2 fruit fly cellular contexts compared by ENCODE assay signal in genomic region chr2L:20940738-20941137, dm6.
TF ChIP-seq lines count a peak whose summit lies in the region.

No protein-coding gene starts in this region.

TF ChIP-seq in whole organism, prepupa, 60 proteins besides CTCF, POLR2A, EP300 and RAD21 (continues in another document):
- TF ChIP-seq achi (GFP tag; optimal IDR thresholded peaks at IDR 0.05; lab: Kevin White, UChicago) (peak; percentile 21), CG11762 (GFP tag; optimal IDR thresholded peaks at IDR 0.05; lab: Kevin White, UChicago; ENCODE audit: insufficient read depth) (no peak), CG4318 (GFP tag; optimal IDR thresholded peaks at IDR 0.05; lab: Kevin White, UChicago) (peak; percentile 43), Ets21C (GFP tag; optimal IDR thresholded peaks at IDR 0.05; lab: Kevin White, UChicago) (peak; percentile 18), fd85E (GFP tag; optimal IDR thresholded peaks at IDR 0.05; lab: Kevin White, UChicago) (no peak), Lpt (GFP tag; optimal IDR thresholded peaks at IDR 0.05; lab: Kevin White, UChicago) (no peak), Smox (GFP tag; optimal IDR thresholded peaks at IDR 0.05; lab: Kevin White, UChicago) (peak; percentile 7), dsx (GFP tag; optimal IDR thresholded peaks at IDR 0.05; lab: Kevin White, UChicago; ENCODE audit: poor library complexity, severe bottlenecking) (no peak), OdsH (GFP tag; optimal IDR thresholded peaks at IDR 0.05; lab: Kevin White, UChicago) (peak; percentile 20), esn (GFP tag; optimal IDR thresholded peaks at IDR 0.05; lab: Kevin White, UChicago) (peak; percentile 43), CG1621 (tag; optimal IDR thresholded peaks at IDR 0.05; lab: Kevin White, UChicago) (no peak), CG6276 (GFP tag; optimal IDR thresholded peaks at IDR 0.05; lab: Kevin White, UChicago) (no peak), Eip75B (GFP tag; optimal IDR thresholded peaks at IDR 0.05; lab: Kevin White, UChicago) (peak; percentile 21), CG3919 (GFP tag; optimal IDR thresholded peaks at IDR 0.05; lab: Kevin White, UChicago) (peak; percentile 11), eg (GFP tag; IDR thresholded peaks at IDR 0.05; lab: Robert Waterston, UW) (no peak), CG15336 (GFP tag; IDR thresholded peaks at IDR 0.05; lab: Robert Waterston, UW) (no peak), CG31627 (GFP tag; optimal IDR thresholded peaks at IDR 0.05; lab: Kevin White, UChicago) (peak; percentile 29), Blimp-1 (GFP tag; optimal IDR thresholded peaks at IDR 0.05; lab: Kevin White, UChicago) (no peak), Gug (GFP tag; IDR thresholded peaks at IDR 0.05; lab: Robert Waterston, UW) (no peak), lz (GFP tag; optimal IDR thresholded peaks at IDR 0.05; lab: Kevin White, UChicago) (peak; percentile 23), CG7368 (GFP tag; optimal IDR thresholded peaks at IDR 0.05; lab: Kevin White, UChicago) (no peak), Ets96B (tag; optimal IDR thresholded peaks at IDR 0.05; lab: Kevin White, UChicago) (no peak), CG11294 (GFP tag; IDR thresholded peaks at IDR 0.05; lab: Robert Waterston, UW) (no peak), CG8632 (GFP tag; optimal IDR thresholded peaks at IDR 0.05; lab: Kevin White, UChicago) (no peak), Sox15 (GFP tag; optimal IDR thresholded peaks at IDR 0.05; lab: Kevin White, UChicago) (peak; percentile 28), CG10669 (GFP tag; optimal IDR thresholded peaks at IDR 0.05; lab: Kevin White, UChicago) (no peak), CG8119 (GFP tag; IDR thresholded peaks at IDR 0.05; lab: Robert Waterston, UW) (no peak), ss (GFP tag; optimal IDR thresholded peaks at IDR 0.05; lab: Kevin White, UChicago) (peak in 1 of 2 experiments; percentile 24), svp (GFP tag; lab: Kevin White, UChicago) (peak; percentile 64), net (GFP tag; optimal IDR thresholded peaks at IDR 0.05; lab: Kevin White, UChicago) (no peak), spab (GFP tag; optimal IDR thresholded peaks at IDR 0.05; lab: Kevin White, UChicago) (no peak), salr (GFP tag; optimal IDR thresholded peaks at IDR 0.05; lab: Kevin White, UChicago) (peak in 1 of 2 experiments; percentile 34), CG9139 (GFP tag; optimal IDR thresholded peaks at IDR 0.05; lab: Kevin White, UChicago) (no peak), dac (GFP tag; optimal IDR thresholded peaks at IDR 0.05; lab: Kevin White, UChicago) (no peak), acj6 (GFP tag; optimal IDR thresholded peaks at IDR 0.05; lab: Kevin White, UChicago) (peak; percentile 28), Eip78C (GFP tag; lab: Kevin White, UChicago) (peak; percentile 85), CG6792 (GFP tag; optimal IDR thresholded peaks at IDR 0.05; lab: Kevin White, UChicago) (no peak), CG6808 (GFP tag; optimal IDR thresholded peaks at IDR 0.05; lab: Kevin White, UChicago) (no peak), CG3032 (tag; optimal IDR thresholded peaks at IDR 0.05; lab: Kevin White, UChicago) (no peak), cyc (GFP tag; optimal IDR thresholded peaks at IDR 0.05; lab: Kevin White, UChicago) (peak; percentile 2), CG34406 (GFP tag; optimal IDR thresholded peaks at IDR 0.05; lab: Kevin White, UChicago) (peak; percentile 47), CG11902 (GFP tag; optimal IDR thresholded peaks at IDR 0.05; lab: Kevin White, UChicago) (peak; percentile 20), CG16779 (tag; optimal IDR thresholded peaks at IDR 0.05; lab: Kevin White, UChicago) (no peak), pdm3 (GFP tag; optimal IDR thresholded peaks at IDR 0.05; lab: Kevin White, UChicago) (peak; percentile 13), Hr39 (GFP tag; optimal IDR thresholded peaks at IDR 0.05; lab: Kevin White, UChicago) (peak; percentile 40), fkh (GFP tag; optimal IDR thresholded peaks at IDR 0.05; lab: Kevin White, UChicago) (no peak), CG32006 (GFP tag; optimal IDR thresholded peaks at IDR 0.05; lab: Kevin White, UChicago) (peak; percentile 53), vri (GFP tag; optimal IDR thresholded peaks at IDR 0.05; lab: Kevin White, UChicago) (no peak)

TF ChIP-seq in whole organism, pupa, 21 proteins besides CTCF, POLR2A, EP300 and RAD21:
- peak; percentile 10 for TF ChIP-seq CG17806 (tag; optimal IDR thresholded peaks at IDR 0.05; lab: Kevin White, UChicago)
- no peak for TF ChIP-seq D1 (tag; optimal IDR thresholded peaks at IDR 0.05; lab: Kevin White, UChicago)
- no peak for TF ChIP-seq rn (GFP tag; IDR thresholded peaks at IDR 0.05; lab: Robert Waterston, UW)
- no peak for TF ChIP-seq CG4496 (GFP tag; IDR thresholded peaks at IDR 0.05; lab: Robert Waterston, UW)
- no peak for TF ChIP-seq CG10348 (GFP tag; IDR thresholded peaks at IDR 0.05; lab: Robert Waterston, UW)
- TF ChIP-seq CG8159 (tag; optimal IDR thresholded peaks at IDR 0.05; lab: Kevin White, UChicago) = peak; percentile 50
- peak; percentile 43 for TF ChIP-seq CG15710 (tag; optimal IDR thresholded peaks at IDR 0.05; lab: Kevin White, UChicago)
- TF ChIP-seq CG12605 (GFP tag; IDR thresholded peaks at IDR 0.05; lab: Robert Waterston, UW) = no peak
- peak; percentile 32 for TF ChIP-seq CG14655 (GFP tag; optimal IDR thresholded peaks at IDR 0.05; lab: Kevin White, UChicago)
- no peak for TF ChIP-seq Ets98B (GFP tag; IDR thresholded peaks at IDR 0.05; lab: Robert Waterston, UW)
- TF ChIP-seq Snoo (tag; optimal IDR thresholded peaks at IDR 0.05; lab: Kevin White, UChicago) = peak; percentile 31
- TF ChIP-seq CG8301 (tag; optimal IDR thresholded peaks at IDR 0.05; lab: Kevin White, UChicago) = no peak
- peak; percentile 1 for TF ChIP-seq CG9948 (tag; optimal IDR thresholded peaks at IDR 0.05; lab: Kevin White, UChicago)
TF ChIP-seq in whole organism, pupa: peak in this region for 6.
